Worm (Caenorhabditis elegans) whole organism, mixed stage, embryonic: ENCODE measurements around the gene K01A12.3.
"Not testable (repeated sequence)": the region's sequence is repeated elsewhere in the genome, so short reads cannot be mapped to it uniquely, and the experiment has no call there.

Experiments used
- bed-3 ChIP-seq: fragments of 200-800 bp; sonication (Bioruptor generic); optimal IDR thresholded peaks from 3 replicates; lab custom pipeline; 2018; ENCODE audit warnings: mild to moderate bottlenecking, missing genetic modification characterization, moderate library complexity, missing compliant biosample characterization
- ceh-39 ChIP-seq: fragments of 150-350 bp; optimal IDR thresholded peaks from 2 replicates; lab custom pipeline; 2014; ENCODE audit warnings: missing biosample characterization, missing genetic modification characterization
- ceh-43 ChIP-seq: fragments of 200-800 bp; sonication (Bioruptor generic); optimal IDR thresholded peaks from 2 replicates; lab custom pipeline; 2018; ENCODE audit warnings: mild to moderate bottlenecking, missing genetic modification characterization, moderate library complexity, missing compliant biosample characterization
- ceh-83 ChIP-seq: fragments of 200-800 bp; sonication (Bioruptor generic); optimal IDR thresholded peaks from 2 replicates; lab custom pipeline; 2018; ENCODE audit warnings: mild to moderate bottlenecking, missing genetic modification characterization, missing compliant biosample characterization
- ces-1 ChIP-seq: fragments of 150-350 bp; optimal IDR thresholded peaks from 2 replicates; lab custom pipeline; 2014; ENCODE audit warnings: missing biosample characterization, missing genetic modification reagents, missing genetic modification characterization
- cnd-1 ChIP-seq: fragments of 200-800 bp; sonication (Bioruptor generic); optimal IDR thresholded peaks from 2 replicates; lab custom pipeline; 2018; ENCODE audit warnings: mild to moderate bottlenecking, missing genetic modification characterization, missing compliant biosample characterization
- drap-1 ChIP-seq: fragments of 200-800 bp; sonication (Bioruptor generic); optimal IDR thresholded peaks from 3 replicates; lab custom pipeline; 2018; ENCODE audit warnings: mild to moderate bottlenecking, missing genetic modification characterization, missing compliant biosample characterization
- elt-1 ChIP-seq: sonication (generic microtip); optimal IDR thresholded peaks from 2 replicates; lab custom pipeline; 2017; ENCODE audit warnings: missing genetic modification characterization, mild to moderate bottlenecking, missing compliant biosample characterization, antibody characterized with exemption, moderate library complexity, borderline replicate concordance; ENCODE audit not compliant: insufficient read depth
- elt-3 ChIP-seq: fragments of 150-350 bp; optimal IDR thresholded peaks from 2 replicates; lab custom pipeline; 2014; ENCODE audit warnings: missing biosample characterization, missing genetic modification characterization
- flh-1 ChIP-seq: fragments of 200-800 bp; sonication (Bioruptor generic); optimal IDR thresholded peaks from 2 replicates; lab custom pipeline; 2018; ENCODE audit warnings: mild to moderate bottlenecking, missing genetic modification characterization, moderate library complexity, missing compliant biosample characterization
- ham-2 ChIP-seq: fragments of 200-800 bp; sonication (Bioruptor generic); optimal IDR thresholded peaks from 2 replicates; lab custom pipeline; 2018; ENCODE audit warnings: mild to moderate bottlenecking, missing genetic modification characterization, missing compliant biosample characterization
- hlh-1 ChIP-seq: fragments of 150-350 bp; optimal IDR thresholded peaks from 2 replicates; lab custom pipeline; 2014; ENCODE audit warnings: missing biosample characterization, missing genetic modification reagents, missing genetic modification characterization
- lin-13 ChIP-seq: fragments of 150-350 bp; optimal IDR thresholded peaks from 2 replicates; lab custom pipeline; 2014; ENCODE audit warnings: missing biosample characterization, missing genetic modification characterization
- lin-32 ChIP-seq: fragments of 200-800 bp; sonication (Bioruptor generic); optimal IDR thresholded peaks from 2 replicates; lab custom pipeline; 2018; ENCODE audit warnings: mild to moderate bottlenecking, missing genetic modification characterization, missing compliant biosample characterization
- lsy-2 ChIP-seq: fragments of 150-350 bp; optimal IDR thresholded peaks from 2 replicates; lab custom pipeline; 2014; ENCODE audit warnings: missing biosample characterization, missing genetic modification characterization
- mab-5 ChIP-seq: fragments of 150-350 bp; optimal IDR thresholded peaks from 2 replicates; lab custom pipeline; 2014; ENCODE audit warnings: missing biosample characterization, missing genetic modification characterization
- mep-1 ChIP-seq: fragments of 150-350 bp; optimal IDR thresholded peaks from 2 replicates; lab custom pipeline; 2017; ENCODE audit warnings: missing biosample characterization, missing genetic modification reagents, missing genetic modification characterization, inconsistent platforms
- mls-2 ChIP-seq: sonication (generic microtip); optimal IDR thresholded peaks from 2 replicates; lab custom pipeline; 2016; ENCODE audit warnings: mild to moderate bottlenecking, missing genetic modification characterization, moderate library complexity, missing compliant biosample characterization
- nhr-12 ChIP-seq: fragments of 150-350 bp; optimal IDR thresholded peaks from 2 replicates; lab custom pipeline; 2014; ENCODE audit warnings: missing biosample characterization, missing genetic modification characterization
- nhr-2 ChIP-seq: fragments of 150-350 bp; optimal IDR thresholded peaks from 2 replicates; lab custom pipeline; 2014; ENCODE audit warnings: missing biosample characterization, missing genetic modification characterization
- nhr-237 ChIP-seq: fragments of 150-350 bp; optimal IDR thresholded peaks from 2 replicates; lab custom pipeline; 2014; ENCODE audit warnings: missing biosample characterization, missing genetic modification characterization
- nhr-28 ChIP-seq: fragments of 150-350 bp; optimal IDR thresholded peaks from 2 replicates; lab custom pipeline; 2014; ENCODE audit warnings: missing biosample characterization, missing genetic modification characterization
- nhr-76 ChIP-seq: sonication (generic microtip); optimal IDR thresholded peaks from 2 replicates; lab custom pipeline; 2017; ENCODE audit warnings: missing biosample characterization, missing genetic modification characterization
- pha-4 ChIP-seq: fragments of 150-350 bp; optimal IDR thresholded peaks from 2 replicates; lab custom pipeline; 2018; ENCODE audit warnings: missing biosample characterization, missing genetic modification reagents, missing genetic modification characterization
- snpc-4 ChIP-seq: fragments of 150-350 bp; optimal IDR thresholded peaks from 2 replicates; lab custom pipeline; 2014; ENCODE audit warnings: missing biosample characterization, missing genetic modification characterization
- sptf-1 ChIP-seq: sonication (generic microtip); optimal IDR thresholded peaks from 2 replicates; lab custom pipeline; 2017; ENCODE audit warnings: mild to moderate bottlenecking, missing genetic modification characterization, moderate library complexity, missing compliant biosample characterization
- tbx-8 ChIP-seq: fragments of 200-800 bp; sonication (Bioruptor generic); optimal IDR thresholded peaks from 2 replicates; lab custom pipeline; 2018; ENCODE audit warnings: mild to moderate bottlenecking, missing genetic modification characterization, moderate library complexity, missing compliant biosample characterization
- unc-120 ChIP-seq: sonication (generic microtip); optimal IDR thresholded peaks from 2 replicates; lab custom pipeline; 2017; ENCODE audit warnings: missing genetic modification characterization, missing compliant biosample characterization; ENCODE audit not compliant: poor library complexity, severe bottlenecking
- unc-39 ChIP-seq: fragments of 150-350 bp; optimal IDR thresholded peaks from 2 replicates; lab custom pipeline; 2014; ENCODE audit warnings: missing biosample characterization, missing genetic modification characterization
- ztf-11 ChIP-seq: fragments of 150-350 bp; optimal IDR thresholded peaks from 2 replicates; lab custom pipeline; 2014; ENCODE audit warnings: missing biosample characterization, missing genetic modification characterization

Gene K01A12.3

DNA sequence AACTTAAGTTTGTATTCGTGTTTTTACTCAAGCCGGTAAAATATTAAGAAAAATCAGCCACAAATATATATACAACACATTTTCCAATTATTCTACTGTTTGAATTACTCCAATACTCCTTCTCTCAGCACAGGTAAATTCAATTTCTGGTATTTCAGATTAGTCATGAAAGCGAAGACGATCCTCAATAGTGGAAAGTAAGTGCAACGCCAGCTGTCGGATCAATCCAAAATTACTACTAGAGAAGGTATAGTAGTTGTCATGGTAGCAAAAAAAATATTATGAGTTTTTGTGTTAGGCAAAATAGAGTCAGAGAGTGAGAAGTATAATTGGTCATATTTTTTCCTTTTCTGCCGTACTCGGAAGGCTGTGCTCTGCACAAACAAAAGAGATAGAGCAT is 11.9 kb downstream of the K01A12.3 start, which contains the start of gene K01A12.2:
Gene K01A12.2, plus strand, starts transcription at position 301 of the 400 bp plus-strand sequence.
- TF ChIP-seq unc-120 (tag; lab: Kevin White, UChicago): no peak
- TF ChIP-seq pha-4: no peak
- no peak for TF ChIP-seq sptf-1 (tag; lab: Kevin White, UChicago)
- no peak for TF ChIP-seq elt-3
- no peak for TF ChIP-seq ceh-43 (GFP tag; lab: Kevin White, UChicago)
- no peak for TF ChIP-seq mep-1 (tag; lab: Kevin White, UChicago)
- no peak for TF ChIP-seq unc-39 (tag; lab: Kevin White, UChicago)
- no peak for TF ChIP-seq bed-3 (GFP tag; lab: Kevin White, UChicago)
- TF ChIP-seq lin-32: no peak
- no peak for TF ChIP-seq cnd-1
- no peak for TF ChIP-seq snpc-4 (tag; lab: Kevin White, UChicago)
- no peak for TF ChIP-seq mls-2 (tag; lab: Kevin White, UChicago)
- TF ChIP-seq ztf-11: no peak
- no peak for TF ChIP-seq nhr-237
- TF ChIP-seq ceh-83 (GFP tag; lab: Kevin White, UChicago): no peak

DNA sequence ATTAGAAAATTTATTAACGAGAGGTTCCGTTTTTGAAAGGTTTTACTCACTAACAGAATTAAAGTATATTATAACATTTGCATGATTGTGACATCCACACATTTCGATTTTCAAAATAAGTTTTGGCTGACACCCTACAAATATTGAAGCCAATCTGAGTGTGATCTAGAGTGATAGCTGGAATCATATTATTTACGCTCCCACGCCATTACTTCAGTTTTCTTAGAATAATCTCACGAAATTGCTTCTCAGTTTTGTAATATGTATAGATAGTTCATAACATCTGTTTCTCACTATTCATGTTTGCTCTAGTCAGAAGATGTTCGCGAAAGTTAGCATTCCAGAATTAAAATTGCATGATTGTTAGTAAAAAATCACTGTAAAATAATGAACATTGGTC is 12.7 kb downstream of the K01A12.3 start:
- TF ChIP-seq tbx-8 (GFP tag; lab: Kevin White, UChicago): no peak
- no peak for TF ChIP-seq mab-5 (tag; lab: Kevin White, UChicago)
- no peak for TF ChIP-seq hlh-1
- TF ChIP-seq nhr-28 (tag; lab: Kevin White, UChicago): no peak
- TF ChIP-seq ces-1 (GFP tag; lab: Kevin White, UChicago): no peak
- no peak for TF ChIP-seq bed-3 (GFP tag; lab: Kevin White, UChicago)
- no peak for TF ChIP-seq flh-1
- TF ChIP-seq ceh-43 (GFP tag; lab: Kevin White, UChicago): no peak
- TF ChIP-seq ham-2: no peak
- no peak for TF ChIP-seq unc-120 (tag; lab: Kevin White, UChicago)
- TF ChIP-seq nhr-12 (tag; lab: Kevin White, UChicago): no peak
- no peak for TF ChIP-seq nhr-2
- no peak for TF ChIP-seq snpc-4 (tag; lab: Kevin White, UChicago)
- no peak for TF ChIP-seq lin-32
- no peak for TF ChIP-seq pha-4

DNA sequence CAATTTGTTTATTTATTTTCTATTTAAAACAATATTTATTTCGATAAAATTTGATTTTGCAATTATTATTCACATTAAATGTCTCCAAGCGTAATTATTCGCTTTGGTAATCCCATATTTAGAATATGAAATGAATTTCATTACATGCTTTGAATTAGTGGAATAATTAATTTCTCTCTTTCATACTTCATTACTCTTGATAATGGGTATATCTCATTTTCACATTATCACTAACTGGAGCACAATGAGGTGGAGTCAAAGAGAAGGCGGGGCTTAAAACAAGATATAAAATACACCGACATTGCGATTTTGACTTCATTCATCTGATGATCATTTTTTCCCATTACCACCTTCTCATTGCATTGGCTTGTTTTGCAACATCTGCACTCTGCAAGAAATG is 14.4 kb downstream of the K01A12.3 start, which contains the start of gene K01A12.4:
Gene K01A12.4, plus strand, starts transcription at position 301 of the 400 bp plus-strand sequence.
- TF ChIP-seq cnd-1; ham-2; mep-1 (tag; lab: Kevin White, UChicago): not testable (repeated sequence)

DNA sequence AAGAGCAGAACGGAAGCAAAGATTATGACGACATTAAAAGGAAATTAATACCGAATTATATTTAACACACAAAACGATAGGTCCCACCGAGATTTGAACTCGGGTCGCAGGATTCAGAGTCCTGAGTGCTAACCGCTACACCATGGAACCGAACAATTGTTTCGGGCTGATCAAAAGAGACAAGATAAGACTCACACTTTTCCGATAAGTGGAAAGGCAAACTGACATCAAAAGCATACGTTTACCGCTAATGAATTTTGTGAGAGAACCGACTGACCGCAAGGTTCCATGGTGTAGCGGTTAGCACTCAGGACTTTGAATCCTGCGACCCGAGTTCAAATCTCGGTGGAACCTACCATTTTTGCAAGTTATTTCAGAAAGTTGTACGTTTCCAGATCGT is 16.2 kb downstream of the K01A12.3 start:
- TF ChIP-seq mls-2 (tag; lab: Kevin White, UChicago) (no peak), lsy-2 (tag; lab: Kevin White, UChicago) (no peak), tbx-8 (GFP tag; lab: Kevin White, UChicago) (no peak), lin-32 (no peak), ceh-43 (GFP tag; lab: Kevin White, UChicago) (no peak), sptf-1 (tag; lab: Kevin White, UChicago) (no peak), ceh-83 (GFP tag; lab: Kevin White, UChicago) (no peak), nhr-12 (tag; lab: Kevin White, UChicago) (no peak), unc-120 (tag; lab: Kevin White, UChicago) (no peak), elt-3 (no peak), ceh-39 (no peak), mab-5 (tag; lab: Kevin White, UChicago) (no peak), drap-1 (GFP tag; lab: Kevin White, UChicago) (no peak), ces-1 (GFP tag; lab: Kevin White, UChicago) (no peak), pha-4 (no peak), ham-2 (no peak), nhr-28 (tag; lab: Kevin White, UChicago) (no peak), ztf-11 (no peak), elt-1 (tag; lab: Kevin White, UChicago) (no peak), nhr-76 (tag; lab: Kevin White, UChicago) (no peak)

DNA sequence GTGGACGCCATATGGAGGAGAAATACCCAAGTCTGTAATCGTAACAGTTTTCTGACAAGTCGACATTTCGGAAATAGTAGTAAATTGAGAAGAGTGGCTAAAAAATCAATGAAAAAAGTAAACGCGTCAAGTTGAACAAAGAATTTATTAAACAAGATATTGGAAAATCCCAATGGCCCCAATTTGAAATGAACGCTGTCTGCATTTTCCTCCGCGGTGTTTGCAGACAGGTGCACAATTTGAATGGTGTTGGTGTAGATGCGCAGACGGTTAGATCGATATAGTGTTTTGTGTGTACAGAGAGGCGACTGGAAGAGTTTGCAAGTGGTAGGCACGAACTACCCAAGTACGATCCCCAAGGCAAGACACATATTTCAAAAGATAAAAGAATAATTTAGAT is 20.0 kb downstream of the K01A12.3 start, which contains the start of the genes H35N09.2 and H35N09.1:
Gene H35N09.2, minus strand, starts transcription at position 54 of the 400 bp plus-strand sequence.
Gene H35N09.1, plus strand, starts transcription at position 335 of the 400 bp plus-strand sequence.
- TF ChIP-seq nhr-76 (tag; lab: Kevin White, UChicago): no peak
- no peak for TF ChIP-seq ceh-83 (GFP tag; lab: Kevin White, UChicago)
- peak; percentile 37 for TF ChIP-seq hlh-1
- no peak for TF ChIP-seq unc-120 (tag; lab: Kevin White, UChicago)
- TF ChIP-seq ceh-39: peak; percentile 81
- TF ChIP-seq pha-4: peak; percentile 63
- TF ChIP-seq mep-1 (tag; lab: Kevin White, UChicago): peak; percentile 27
- no peak for TF ChIP-seq sptf-1 (tag; lab: Kevin White, UChicago)
- TF ChIP-seq lin-13: peak; percentile 1
- no peak for TF ChIP-seq unc-39 (tag; lab: Kevin White, UChicago)
